Fruit fly (Drosophila melanogaster): ENCODE measurements around the gene Pdp.

Pdp gene

dm6 chrX:7700239-7700793 lies 34.1 kb downstream of the Pdp start (continued):
- TF ChIP-seq ato (GFP tag; IDR thresholded peaks at IDR 0.05; ENCODE audit: partially characterized antibody), result no peak
- TF ChIP-seq amos (GFP tag; IDR thresholded peaks at IDR 0.05; ENCODE audit: partially characterized antibody), result no peak
- TF ChIP-seq CG9215 (GFP tag; IDR thresholded peaks at IDR 0.05), result peak; percentile 89
- TF ChIP-seq Doc3 (GFP tag; IDR thresholded peaks at IDR 0.05; ENCODE audit: partially characterized antibody), result no peak
- TF ChIP-seq CG18599 (GFP tag; optimal IDR thresholded peaks at IDR 0.05), result peak; percentile 90
- TF ChIP-seq D19B (GFP tag; optimal IDR thresholded peaks at IDR 0.05), result peak; percentile 80
- TF ChIP-seq repo (GFP tag; optimal IDR thresholded peaks at IDR 0.05), result peak; percentile 92
- TF ChIP-seq CG2202 (tag; optimal IDR thresholded peaks at IDR 0.05), result peak; percentile 37
- TF ChIP-seq CG11696 (GFP tag; IDR thresholded peaks at IDR 0.05), result peak; percentile 77
- peak; percentile 84 for TF ChIP-seq emc (GFP tag; optimal IDR thresholded peaks at IDR 0.05)
- TF ChIP-seq CG17361 (GFP tag; IDR thresholded peaks at IDR 0.05), result peak; percentile 87
- TF ChIP-seq Xrp1 (GFP tag; IDR thresholded peaks at IDR 0.05), result peak; percentile 89
- peak; percentile 63 for TF ChIP-seq p53 (GFP tag; optimal IDR thresholded peaks at IDR 0.05)
- peak; percentile 86 for TF ChIP-seq CG18476 (GFP tag; optimal IDR thresholded peaks at IDR 0.05)
- TF ChIP-seq vfl (GFP tag; optimal IDR thresholded peaks at IDR 0.05), result peak; percentile 78
- TF ChIP-seq CG11504 (tag; optimal IDR thresholded peaks at IDR 0.05), result peak; percentile 87
- peak; percentile 80 for TF ChIP-seq CG17568 (GFP tag; optimal IDR thresholded peaks at IDR 0.05)
- TF ChIP-seq pfk (GFP tag; optimal IDR thresholded peaks at IDR 0.05), result peak; percentile 7
- no peak for TF ChIP-seq stwl (tag; optimal IDR thresholded peaks at IDR 0.05)
- peak; percentile 83 for TF ChIP-seq jumu (GFP tag; optimal IDR thresholded peaks at IDR 0.05)
- TF ChIP-seq Dip3 (GFP tag; optimal IDR thresholded peaks at IDR 0.05), result peak; percentile 96
- peak; percentile 87 for TF ChIP-seq NK7.1 (GFP tag; optimal IDR thresholded peaks at IDR 0.05)
- peak; percentile 87 for TF ChIP-seq croc (GFP tag; conservative IDR thresholded peaks at IDR 0.05)
- peak; percentile 79 for TF ChIP-seq salm (tag; optimal IDR thresholded peaks at IDR 0.05)
- no peak for TF ChIP-seq zf30C (GFP tag; optimal IDR thresholded peaks at IDR 0.05)
- TF ChIP-seq Ravus (GFP tag; IDR thresholded peaks at IDR 0.05), result peak; percentile 86
- peak; percentile 72 for TF ChIP-seq CG10267 (tag; optimal IDR thresholded peaks at IDR 0.05)
- TF ChIP-seq dpn (GFP tag; optimal IDR thresholded peaks at IDR 0.05), result peak; percentile 83 to 97
- peak; percentile 70 for TF ChIP-seq CG31365 (tag; optimal IDR thresholded peaks at IDR 0.05)
- TF ChIP-seq CG6254 (GFP tag; optimal IDR thresholded peaks at IDR 0.05), result peak; percentile 67
- peak; percentile 97 for TF ChIP-seq CG34422 (GFP tag; IDR thresholded peaks at IDR 0.05)
- peak; percentile 86 for TF ChIP-seq Six4 (GFP tag; optimal IDR thresholded peaks at IDR 0.05)
- TF ChIP-seq CG18764 (GFP tag; optimal IDR thresholded peaks at IDR 0.05), result peak; percentile 84
- TF ChIP-seq CG1529 (GFP tag; optimal IDR thresholded peaks at IDR 0.05), result peak; percentile 73
- TF ChIP-seq pum (GFP tag; optimal IDR thresholded peaks at IDR 0.05), result peak; percentile 81
- TF ChIP-seq MTF-1 (GFP tag; optimal IDR thresholded peaks at IDR 0.05; ENCODE audit: borderline replicate concordance), result peak; percentile 77
- TF ChIP-seq bowl (GFP tag; IDR thresholded peaks at IDR 0.05), result peak; percentile 90
- peak; percentile 79 for TF ChIP-seq pnt (GFP tag; optimal IDR thresholded peaks at IDR 0.05)
- no peak for TF ChIP-seq br (optimal IDR thresholded peaks at IDR 0.05)
- TF ChIP-seq E2f1 (GFP tag; IDR thresholded peaks at IDR 0.05), result peak; percentile 94
- no peak for TF ChIP-seq CG6791 (GFP tag; IDR thresholded peaks at IDR 0.05; ENCODE audit: partially characterized antibody)
- no peak for TF ChIP-seq TFAM (GFP tag; optimal IDR thresholded peaks at IDR 0.05)
- no peak for TF ChIP-seq Stat92E (GFP tag; optimal IDR thresholded peaks at IDR 0.05)
- peak; percentile 70 for TF ChIP-seq CG4854 (GFP tag; optimal IDR thresholded peaks at IDR 0.05)
- TF ChIP-seq ken (GFP tag; IDR thresholded peaks at IDR 0.05), result peak; percentile 96
- TF ChIP-seq shn (GFP tag; optimal IDR thresholded peaks at IDR 0.05), result peak; percentile 90
- peak; percentile 92 for TF ChIP-seq CG12155 (GFP tag; optimal IDR thresholded peaks at IDR 0.05)
- TF ChIP-seq lov (optimal IDR thresholded peaks at IDR 0.05), result no peak
- TF ChIP-seq lov (GFP tag; IDR thresholded peaks at IDR 0.05), result peak; percentile 93; the same call in 2 of the 3 replicates
- peak; percentile 88 for TF ChIP-seq bcd (GFP tag; optimal IDR thresholded peaks at IDR 0.05)
- TF ChIP-seq Mes4 (GFP tag; optimal IDR thresholded peaks at IDR 0.05), result peak; percentile 82
